Fruit fly (Drosophila melanogaster) Kc167 (cell line): ENCODE results near the gene Prosbeta3.

Experiments
- Sin3A ChIP-seq: fragments of >200 bp; optimal IDR thresholded peaks from 2 replicates; lab custom pipeline; 2018; ENCODE audit warnings: missing external identifiers
- h ChIP-seq: fragments of >200 bp; optimal IDR thresholded peaks from 3 replicates; lab custom pipeline; 2018; ENCODE audit warnings: missing external identifiers
- insv ChIP-seq: fragments of >200 bp; optimal IDR thresholded peaks from 3 replicates; lab custom pipeline; 2018; ENCODE audit warnings: missing external identifiers
- psq ChIP-seq: fragments of >200 bp; optimal IDR thresholded peaks from 2 replicates; lab custom pipeline; 2017; ENCODE audit warnings: missing external identifiers

DNA sequence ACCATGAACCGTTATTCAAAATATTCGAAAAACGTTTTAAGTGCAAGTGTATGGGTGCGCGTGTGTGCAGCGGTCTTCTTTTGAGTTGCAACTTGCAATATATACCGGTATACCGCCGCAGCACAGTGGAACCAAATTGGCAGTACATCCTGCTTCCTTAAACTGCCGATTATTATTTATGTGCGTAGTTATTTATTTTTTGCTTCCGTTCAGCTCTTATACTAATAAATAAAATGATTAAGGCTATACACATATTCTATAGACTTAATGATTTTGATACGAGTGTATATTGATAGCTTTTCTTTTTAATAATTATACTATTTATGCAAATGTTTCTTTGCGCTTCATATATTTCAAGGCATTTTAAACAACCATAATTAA is 36.1 kb downstream of the Prosbeta3 start:
- TF ChIP-seq Sin3A (lab: Kevin White, UChicago), result no peak
- TF ChIP-seq h (lab: Kevin White, UChicago), result no peak
- no peak for TF ChIP-seq psq (lab: Kevin White, UChicago)
- no peak for TF ChIP-seq insv (lab: Kevin White, UChicago)
